Worm (Caenorhabditis elegans): Measurements from ENCODE around the gene hif-1.

hif-1 gene

DNA sequence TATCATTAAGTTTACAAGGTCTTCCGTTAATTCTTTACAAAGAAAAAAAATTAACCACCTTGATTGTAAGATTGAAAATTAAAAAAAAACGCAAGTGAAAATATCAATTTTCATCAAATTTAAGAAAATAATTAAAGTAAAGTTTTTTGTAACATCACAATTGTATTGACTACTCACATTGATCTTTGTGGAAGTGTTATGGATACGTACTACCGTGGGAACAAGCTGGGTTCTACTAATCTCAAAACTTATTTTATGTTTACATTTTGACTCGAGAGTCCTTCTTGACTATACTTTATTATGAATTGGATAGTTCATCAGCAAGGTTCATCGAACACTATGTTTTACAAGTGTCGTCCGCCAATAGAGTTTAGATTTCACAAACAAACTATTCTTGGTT is 49.3 kb downstream of the hif-1 start, which contains the start of gene num-1:
Gene num-1 (plus strand): TSS at position 301 of the 400 bp plus-strand sequence.
- TF ChIP-seq elt-2 (tag; optimal IDR thresholded peaks at IDR 0.05) (no peak), nhr-237 (tag; optimal IDR thresholded peaks at IDR 0.05) (no peak), mml-1 (tag; optimal IDR thresholded peaks at IDR 0.05) (no peak), elt-3 (tag; optimal IDR thresholded peaks at IDR 0.05) (no peak), nhr-76 (tag; optimal IDR thresholded peaks at IDR 0.05) (no peak), ztf-4 (tag; optimal IDR thresholded peaks at IDR 0.05) (no peak), ztf-11 (tag; optimal IDR thresholded peaks at IDR 0.05) (no peak), aly-2 (tag; optimal IDR thresholded peaks at IDR 0.05) (no peak), ceh-16 (tag; optimal IDR thresholded peaks at IDR 0.05) (no peak)

DNA sequence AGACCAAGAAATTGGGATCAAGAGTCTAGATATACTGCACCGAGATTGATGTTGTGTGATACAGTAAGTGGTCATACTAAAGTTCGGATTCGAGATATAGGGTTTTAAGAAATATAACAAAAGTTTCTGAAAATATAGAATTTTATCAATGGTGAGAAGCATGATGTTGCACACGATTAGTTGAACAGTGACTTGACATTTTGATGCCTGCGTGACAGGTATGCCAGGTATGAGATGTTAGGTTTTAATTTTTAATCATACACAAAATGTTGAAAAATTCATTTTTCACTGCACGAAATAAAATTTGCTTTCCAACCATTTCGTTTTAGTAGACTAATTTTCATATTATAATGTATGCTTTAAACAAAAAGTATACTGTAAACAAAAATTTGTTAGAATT is 50.2 kb downstream of the hif-1 start:
- TF ChIP-seq unc-39 (tag; optimal IDR thresholded peaks at IDR 0.05) = no peak
- TF ChIP-seq nhr-237 (tag; optimal IDR thresholded peaks at IDR 0.05) = no peak
- TF ChIP-seq ceh-82 (tag; optimal IDR thresholded peaks at IDR 0.05) = no peak

DNA sequence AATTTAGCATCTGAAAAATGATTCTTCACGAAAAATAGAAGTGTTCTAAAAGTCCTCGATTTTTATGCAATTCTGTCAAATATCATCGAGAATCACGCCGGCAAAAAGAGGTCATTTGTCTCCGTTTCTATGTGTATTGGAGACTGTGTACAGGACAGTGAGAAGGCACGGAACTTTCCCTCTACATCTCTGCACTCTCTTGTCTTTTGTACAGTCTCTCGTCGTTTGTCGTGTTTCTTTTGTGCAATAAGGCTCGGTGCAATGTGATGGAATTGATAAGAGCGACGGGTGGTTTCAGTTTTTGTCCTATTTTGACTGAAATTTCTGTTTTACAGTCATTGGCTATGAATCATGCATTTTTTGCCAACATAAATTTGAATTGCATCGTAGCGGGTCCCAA is 51.7 kb downstream of the hif-1 start:
- TF ChIP-seq nhr-43 (tag; optimal IDR thresholded peaks at IDR 0.05; ENCODE audit: poor library complexity, severe bottlenecking) (no peak), snpc-4 (tag; optimal IDR thresholded peaks at IDR 0.05) (no peak), egl-27 (tag; optimal IDR thresholded peaks at IDR 0.05) (no peak), unc-62 (GFP tag; optimal IDR thresholded peaks at IDR 0.05) (no peak), nhr-67 (tag; optimal IDR thresholded peaks at IDR 0.05) (no peak), nhr-28 (tag; optimal IDR thresholded peaks at IDR 0.05) (no peak), skn-1 (tag; optimal IDR thresholded peaks at IDR 0.05) (no peak), elt-2 (tag; optimal IDR thresholded peaks at IDR 0.05) (peak; percentile 74), lin-39 (tag; optimal IDR thresholded peaks at IDR 0.05) (no peak), eor-1 (tag; optimal IDR thresholded peaks at IDR 0.05) (no peak), pqm-1 (tag; optimal IDR thresholded peaks at IDR 0.05) (peak; percentile 75), hmg-11 (tag; optimal IDR thresholded peaks at IDR 0.05) (no peak), jun-1 (tag; optimal IDR thresholded peaks at IDR 0.05) (peak; percentile 2), zag-1 (tag; optimal IDR thresholded peaks at IDR 0.05) (no peak), nhr-12 (tag; optimal IDR thresholded peaks at IDR 0.05) (no peak), R02D3.7 (tag; optimal IDR thresholded peaks at IDR 0.05) (no peak), nhr-23 (tag; optimal IDR thresholded peaks at IDR 0.05) (no peak), nhr-76 (tag; optimal IDR thresholded peaks at IDR 0.05) (no peak), pha-4 (tag; optimal IDR thresholded peaks at IDR 0.05) (peak; percentile 83)

DNA sequence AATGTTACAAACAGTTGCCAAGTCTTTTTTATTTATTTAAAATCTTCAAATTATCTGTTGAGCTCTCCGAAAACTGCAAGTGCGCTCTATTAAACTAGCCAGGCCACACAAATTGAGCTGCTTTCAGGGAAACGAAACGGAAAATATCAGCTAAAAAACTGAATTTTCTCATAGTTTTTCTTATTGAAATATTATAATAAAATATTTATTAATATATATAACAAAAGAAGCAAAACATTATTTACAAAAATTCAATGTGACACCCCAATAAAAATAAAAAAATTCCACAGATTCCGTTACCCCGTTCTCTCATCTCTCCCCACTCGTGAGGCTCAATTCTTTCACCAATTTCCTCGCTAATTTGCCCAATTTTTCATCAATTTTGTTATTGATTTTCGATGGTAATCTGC is 52.4 kb downstream of the hif-1 start:
- TF ChIP-seq ztf-4 (tag; optimal IDR thresholded peaks at IDR 0.05) (no peak), nhr-23 (tag; optimal IDR thresholded peaks at IDR 0.05) (no peak), ceh-28 (tag; optimal IDR thresholded peaks at IDR 0.05) (no peak), lin-39 (tag; optimal IDR thresholded peaks at IDR 0.05) (no peak), R02D3.7 (tag; optimal IDR thresholded peaks at IDR 0.05) (no peak), tbx-2 (tag; optimal IDR thresholded peaks at IDR 0.05) (no peak), sea-2 (GFP tag; optimal IDR thresholded peaks at IDR 0.05) (no peak), daf-12 (tag; optimal IDR thresholded peaks at IDR 0.05) (no peak), pha-4 (tag; optimal IDR thresholded peaks at IDR 0.05) (peak; percentile 35), nhr-76 (tag; optimal IDR thresholded peaks at IDR 0.05) (no peak), zag-1 (tag; optimal IDR thresholded peaks at IDR 0.05) (no peak), lsy-12 (tag; optimal IDR thresholded peaks at IDR 0.05) (no peak), hmg-11 (tag; optimal IDR thresholded peaks at IDR 0.05) (peak; percentile 34), pqm-1 (tag; optimal IDR thresholded peaks at IDR 0.05) (no peak), nhr-67 (tag; optimal IDR thresholded peaks at IDR 0.05) (no peak), elt-3 (tag; optimal IDR thresholded peaks at IDR 0.05) (no peak), nhr-77 (tag; optimal IDR thresholded peaks at IDR 0.05) (no peak), lin-15B (tag; optimal IDR thresholded peaks at IDR 0.05) (peak; percentile 10), nhr-28 (tag; optimal IDR thresholded peaks at IDR 0.05) (no peak), nhr-43 (tag; optimal IDR thresholded peaks at IDR 0.05; ENCODE audit: poor library complexity, severe bottlenecking) (no peak), fkh-10 (GFP tag; optimal IDR thresholded peaks at IDR 0.05) (no peak)

All from whole organism, L3 larva.